Worm (Caenorhabditis elegans): ENCODE measurements around the gene Y39E4B.13.

The Y39E4B.13 gene

DNA sequence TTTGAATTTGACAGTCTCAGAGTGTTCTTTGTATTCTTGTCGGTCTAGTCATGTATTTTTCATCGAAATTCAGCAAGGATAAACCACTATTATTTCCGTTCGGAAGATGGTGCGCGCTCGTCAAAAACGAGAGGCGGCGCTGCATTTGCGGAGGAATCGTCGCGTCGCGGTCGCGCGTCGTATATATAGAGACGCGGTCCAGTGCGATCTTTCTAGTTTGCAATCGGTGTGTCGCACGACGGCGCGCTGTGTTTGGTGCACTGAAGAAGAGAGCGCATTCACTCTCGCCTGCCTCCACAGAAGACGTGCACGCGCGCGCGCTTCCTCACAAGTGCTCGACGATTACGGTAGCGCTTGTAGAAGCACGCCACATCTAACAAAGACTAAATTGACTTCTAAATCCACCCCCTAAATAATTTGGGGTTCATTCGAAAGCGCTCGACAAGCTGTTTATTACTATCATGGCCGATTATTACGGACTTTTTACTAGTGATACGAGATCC lies 20.3 kb upstream of the Y39E4B.13 start, which contains the start of gene Y39E4B.6 (continued):
- TF ChIP-seq nhr-47 (tag; optimal IDR thresholded peaks at IDR 0.05) (peak; percentile 99), ets-5 (GFP tag; IDR thresholded peaks at IDR 0.05) (no peak), nhr-76 (tag; optimal IDR thresholded peaks at IDR 0.05) (peak; percentile 73), nhr-85 (tag) (peak; percentile 99), hpl-2 (GFP tag; optimal IDR thresholded peaks at IDR 0.05) (peak; percentile 90), C34B4.2 (tag; optimal IDR thresholded peaks at IDR 0.05) (peak; percentile 46), alr-1 (tag; optimal IDR thresholded peaks at IDR 0.05; ENCODE audit: borderline replicate concordance) (no peak), nhr-11 (tag; optimal IDR thresholded peaks at IDR 0.05) (peak; percentile 78), fos-1 (tag; optimal IDR thresholded peaks at IDR 0.05) (peak; percentile 95), lin-35 (GFP tag; optimal IDR thresholded peaks at IDR 0.05) (peak; percentile 85 to 92), nhr-237 (tag; optimal IDR thresholded peaks at IDR 0.05) (peak; percentile 82), pag-3 (tag; optimal IDR thresholded peaks at IDR 0.05; ENCODE audit: borderline replicate concordance, insufficient read depth) (no peak), nhr-77 (tag; optimal IDR thresholded peaks at IDR 0.05) (peak; percentile 98), isw-1 (GFP tag; IDR thresholded peaks at IDR 0.05) (peak; percentile 96), elt-3 (tag; optimal IDR thresholded peaks at IDR 0.05) (peak in 5 of 6 experiments; percentile 15 to 90 (median 60)), tbx-2 (tag; optimal IDR thresholded peaks at IDR 0.05) (peak; percentile 98), nhr-20 (tag; optimal IDR thresholded peaks at IDR 0.05) (peak; percentile 100), mab-9 (GFP tag; IDR thresholded peaks at IDR 0.05) (peak; percentile 94), xbp-1 (tag; optimal IDR thresholded peaks at IDR 0.05) (peak; percentile 97), ceh-90 (tag; optimal IDR thresholded peaks at IDR 0.05) (peak; percentile 49), mef-2 (tag; optimal IDR thresholded peaks at IDR 0.05) (peak; percentile 80), nhr-28 (tag; optimal IDR thresholded peaks at IDR 0.05) (no peak), egl-27 (tag; optimal IDR thresholded peaks at IDR 0.05) (peak; percentile 75 to 84), C16A3.4 (tag; optimal IDR thresholded peaks at IDR 0.05) (peak; percentile 97), lsy-2 (tag; optimal IDR thresholded peaks at IDR 0.05) (peak; percentile 92 to 96), unc-86 (tag; optimal IDR thresholded peaks at IDR 0.05) (peak; percentile 99), jun-1 (tag; optimal IDR thresholded peaks at IDR 0.05) (peak; percentile 97), ceh-8 (GFP tag; optimal IDR thresholded peaks at IDR 0.05) (peak; percentile 89), ztf-11 (tag; optimal IDR thresholded peaks at IDR 0.05) (peak in 1 of 2 experiments; percentile 89), snu-23 (GFP tag; optimal IDR thresholded peaks at IDR 0.05) (peak; percentile 99), rnt-1 (tag; optimal IDR thresholded peaks at IDR 0.05) (peak; percentile 92), snpc-4 (tag; optimal IDR thresholded peaks at IDR 0.05) (peak; percentile 81)

ce11 chrIII:13071432-13072259 lies 19.3 kb upstream of the Y39E4B.13 start:
- TF ChIP-seq lin-14 (GFP tag; optimal IDR thresholded peaks at IDR 0.05) (peak; percentile 45), ztf-4 (tag; optimal IDR thresholded peaks at IDR 0.05) (no peak), nhr-71 (tag; optimal IDR thresholded peaks at IDR 0.05) (peak; percentile 50), fos-1 (tag; optimal IDR thresholded peaks at IDR 0.05) (peak; percentile 13), mep-1 (tag; optimal IDR thresholded peaks at IDR 0.05) (peak; percentile 13), sptf-1 (tag; optimal IDR thresholded peaks at IDR 0.05) (no peak), C16A3.4 (tag; optimal IDR thresholded peaks at IDR 0.05) (peak; percentile 21), ama-1 (optimal IDR thresholded peaks at IDR 0.05) (peak; percentile 65), nhr-47 (tag; optimal IDR thresholded peaks at IDR 0.05) (peak; percentile 42), lin-13 (GFP tag; optimal IDR thresholded peaks at IDR 0.05) (peak; percentile 29), lsy-2 (tag; optimal IDR thresholded peaks at IDR 0.05) (peak in 1 of 2 experiments; percentile 62), swsn-7 (tag; optimal IDR thresholded peaks at IDR 0.05) (peak; percentile 10), snu-23 (GFP tag; optimal IDR thresholded peaks at IDR 0.05) (peak; percentile 31), unc-30 (tag; optimal IDR thresholded peaks at IDR 0.05) (no peak), aha-1 (tag; optimal IDR thresholded peaks at IDR 0.05) (no peak), nhr-76 (tag; optimal IDR thresholded peaks at IDR 0.05) (no peak), efl-1 (optimal IDR thresholded peaks at IDR 0.05) (no peak), efl-1 (GFP tag; optimal IDR thresholded peaks at IDR 0.05 in 1 of 2) (peak in 1 of 2 experiments; percentile 94), blmp-1 (tag; optimal IDR thresholded peaks at IDR 0.05) (peak; percentile 38), lin-35 (GFP tag; optimal IDR thresholded peaks at IDR 0.05) (peak in 1 of 2 experiments; percentile 29), xbp-1 (tag; optimal IDR thresholded peaks at IDR 0.05) (peak; percentile 6), nhr-19 (GFP tag; conservative IDR thresholded peaks at IDR 0.05) (0 out of 2 replicates have a peak, but pooled peaks have one; percentile 6), nhr-85 (tag) (peak; percentile 75), sup-37 (GFP tag; optimal IDR thresholded peaks at IDR 0.05) (no peak), unc-98 (GFP tag; IDR thresholded peaks at IDR 0.05) (no peak)

All from whole organism, L1 larva.